Fruit fly (Drosophila melanogaster): Measurements from ENCODE around the gene CG32284.
A peak's percentile ranks its signal among the peaks of the same experiment; 100 is the strongest.

CG32284 gene

dm6 chr3L:3187263-3187662, 799 bp downstream of the CG32284 start, which contains the start of gene CG14957:
CG14957 (plus strand) TSS chr3L:3187563.
- TF ChIP-seq CG10979 (tag; optimal IDR thresholded peaks at IDR 0.05), result no peak
- 0 out of 2 replicates have a peak, but pooled peaks have one; percentile 12 for TF ChIP-seq Rfx (GFP tag; IDR thresholded peaks at IDR 0.05)

dm6 chr3L:3189647-3190046, 3.2 kb downstream of the CG32284 start, which contains the start of the genes CG42525 and CG14958:
CG42525 (minus strand) TSS chr3L:3189747.
CG14958 (plus strand) TSS chr3L:3189978.
- no peak for TF ChIP-seq p53 (GFP tag; optimal IDR thresholded peaks at IDR 0.05)
- no peak for TF ChIP-seq CG6272 (GFP tag; IDR thresholded peaks at IDR 0.05)
- no peak for TF ChIP-seq CG10654 (GFP tag; optimal IDR thresholded peaks at IDR 0.05)

DNA sequence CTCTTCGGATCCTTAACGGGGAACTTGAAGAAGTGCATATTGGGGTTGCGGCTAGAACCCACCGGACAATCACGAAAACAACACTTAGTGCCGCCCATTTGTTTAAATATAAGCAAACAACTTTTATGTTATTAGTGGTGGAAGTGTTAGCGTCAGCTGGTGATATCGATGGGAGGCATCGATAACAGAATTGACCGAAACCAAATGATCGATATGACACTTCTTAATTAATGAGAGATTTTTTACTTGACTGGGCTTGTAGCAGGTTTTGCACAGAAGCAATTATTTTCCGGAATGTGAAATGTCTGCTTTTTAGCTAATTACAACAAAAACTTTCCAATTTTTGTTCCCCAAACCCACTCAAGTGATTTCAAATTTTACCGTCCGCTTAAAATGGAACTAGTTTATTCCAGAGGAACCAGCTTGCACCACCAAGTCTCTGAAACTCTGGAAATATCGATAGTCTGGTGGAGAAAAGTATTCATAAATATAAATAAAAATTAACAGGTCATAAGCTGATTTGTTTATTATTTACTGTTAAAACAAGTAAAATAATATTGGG, 6.0 kb downstream of the CG32284 start, which contains the start of gene CG14965:
TSS of gene CG14965 (minus strand) at position 159 of the 562 bp plus-strand sequence.
- TF ChIP-seq sim (GFP tag; IDR thresholded peaks at IDR 0.05) (no peak), Trl (optimal IDR thresholded peaks at IDR 0.05) (no peak), Trl (GFP tag; optimal IDR thresholded peaks at IDR 0.05) (no peak), NK7.1 (GFP tag; optimal IDR thresholded peaks at IDR 0.05) (no peak), CG18599 (GFP tag; optimal IDR thresholded peaks at IDR 0.05) (no peak), ERR (GFP tag; optimal IDR thresholded peaks at IDR 0.05) (no peak), CG16815 (GFP tag; optimal IDR thresholded peaks at IDR 0.05) (no peak), CG34422 (GFP tag; IDR thresholded peaks at IDR 0.05) (no peak), CG13894 (tag; optimal IDR thresholded peaks at IDR 0.05) (no peak), prd (optimal IDR thresholded peaks at IDR 0.05) (no peak), prd (GFP tag; IDR thresholded peaks at IDR 0.05) (no peak), CG17361 (GFP tag; IDR thresholded peaks at IDR 0.05) (no peak), CG16813 (GFP tag; IDR thresholded peaks at IDR 0.05; ENCODE audit: partially characterized antibody) (peak; percentile 90), CG10543 (GFP tag; optimal IDR thresholded peaks at IDR 0.05) (no peak), CG15269 (tag; optimal IDR thresholded peaks at IDR 0.05) (no peak), ara (GFP tag; IDR thresholded peaks at IDR 0.05) (no peak), Doc3 (GFP tag; IDR thresholded peaks at IDR 0.05; ENCODE audit: partially characterized antibody) (peak; percentile 90), Dad (GFP tag; optimal IDR thresholded peaks at IDR 0.05) (no peak), hkb (optimal IDR thresholded peaks at IDR 0.05) (peak; percentile 34), hkb (GFP tag; IDR thresholded peaks at IDR 0.05) (no peak), Deaf1 (tag; optimal IDR thresholded peaks at IDR 0.05) (no peak), Doc2 (GFP tag; IDR thresholded peaks at IDR 0.05) (no peak), HmgZ (tag; optimal IDR thresholded peaks at IDR 0.05) (no peak), da (GFP tag; optimal IDR thresholded peaks at IDR 0.05) (no peak), Dbx (GFP tag; IDR thresholded peaks at IDR 0.05) (no peak), Hr3 (GFP tag; optimal IDR thresholded peaks at IDR 0.05) (no peak), CG33213 (GFP tag; optimal IDR thresholded peaks at IDR 0.05) (no peak), D19A (tag; optimal IDR thresholded peaks at IDR 0.05) (no peak), CG17186 (GFP tag; optimal IDR thresholded peaks at IDR 0.05) (no peak), Chrac-16 (GFP tag; optimal IDR thresholded peaks at IDR 0.05) (no peak), Adf1 (GFP tag; IDR thresholded peaks at IDR 0.05) (no peak), Jarid2 (GFP tag; optimal IDR thresholded peaks at IDR 0.05) (no peak), ken (GFP tag; IDR thresholded peaks at IDR 0.05) (no peak), dysf (GFP tag; IDR thresholded peaks at IDR 0.05) (no peak), tin (GFP tag; optimal IDR thresholded peaks at IDR 0.05) (no peak), E2f2 (GFP tag; IDR thresholded peaks at IDR 0.05) (peak; percentile 42), Med (GFP tag) (peak; percentile 2), az2 (GFP tag; optimal IDR thresholded peaks at IDR 0.05) (no peak), Nf-YB (GFP tag; optimal IDR thresholded peaks at IDR 0.05) (no peak), CG6254 (GFP tag; optimal IDR thresholded peaks at IDR 0.05) (no peak), HLH54F (GFP tag; optimal IDR thresholded peaks at IDR 0.05) (no peak), dimm (GFP tag; IDR thresholded peaks at IDR 0.05) (no peak), vnd (GFP tag; IDR thresholded peaks at IDR 0.05; ENCODE audit: partially characterized antibody) (peak; percentile 87), pita (GFP tag; optimal IDR thresholded peaks at IDR 0.05) (no peak)

Data from whole organism, embryonic.